Worm (Caenorhabditis elegans) whole organism, young adult: ENCODE measurements around the gene flp-25.
A peak's percentile ranks its signal among the peaks of the same experiment; 100 is the strongest.

Experiments
- B0019.2 ChIP-seq: fragments of 200-800 bp; sonication (Bioruptor generic); conservative IDR thresholded peaks from 2 replicates; pipeline ENCODE4 v1.3.6; 2022; ENCODE audit warnings: missing genetic modification reagents, missing genetic modification characterization, missing compliant biosample characterization
- B0035.1 ChIP-seq: sonication (generic microtip); optimal IDR thresholded peaks from 2 replicates; lab custom pipeline; 2016; ENCODE audit warnings: missing genetic modification characterization, mild to moderate bottlenecking, missing compliant biosample characterization, missing genotype, missing genetic modification reagents
- B0261.1 ChIP-seq: sonication (generic microtip); optimal IDR thresholded peaks from 2 replicates; lab custom pipeline; 2016; ENCODE audit warnings: mild to moderate bottlenecking, missing genetic modification characterization, moderate library complexity, missing compliant biosample characterization
- B0336.3 ChIP-seq: fragments of 200-800 bp; sonication (Bioruptor generic); IDR thresholded peaks from 2 replicates; pipeline ENCODE4 v1.3.6; 2022; ENCODE audit warnings: missing genetic modification characterization, missing compliant biosample characterization
- C06A6.2 ChIP-seq: fragments of 200-800 bp; sonication (Bioruptor generic); conservative IDR thresholded peaks from 2 replicates; pipeline ENCODE4 v1.3.6; 2022; ENCODE audit warnings: missing genetic modification characterization, missing compliant biosample characterization
- F10E7.11 ChIP-seq: sonication (generic microtip); optimal IDR thresholded peaks from 2 replicates; lab custom pipeline; 2017; ENCODE audit warnings: mild to moderate bottlenecking, missing genetic modification characterization, moderate library complexity, missing compliant biosample characterization
- F22D6.2 ChIP-seq: sonication (generic microtip); optimal IDR thresholded peaks from 2 replicates; lab custom pipeline; 2016; ENCODE audit warnings: mild to moderate bottlenecking, missing genetic modification characterization, missing compliant biosample characterization
- F37B4.10 ChIP-seq: fragments of 200-800 bp; sonication (Bioruptor generic); IDR thresholded peaks from 2 replicates; pipeline ENCODE4 v1.3.6; 2022; ENCODE audit warnings: missing genetic modification characterization, missing compliant biosample characterization
- F49E8.2 ChIP-seq: sonication (generic microtip); optimal IDR thresholded peaks from 3 replicates; lab custom pipeline; 2017; ENCODE audit warnings: missing genetic modification characterization, mild to moderate bottlenecking, missing compliant biosample characterization, antibody characterized with exemption, moderate library complexity; ENCODE audit not compliant: insufficient read depth
- K12H6.12 ChIP-seq: fragments of 200-800 bp; sonication (Bioruptor generic); optimal IDR thresholded peaks from 2 replicates; lab custom pipeline; 2018; ENCODE audit warnings: mild to moderate bottlenecking, missing genetic modification characterization, missing compliant biosample characterization
- T26A5.8 ChIP-seq: sonication (generic microtip); optimal IDR thresholded peaks from 2 replicates; lab custom pipeline; 2016; ENCODE audit warnings: missing genetic modification characterization, missing compliant biosample characterization
- Y95B8A.8 ChIP-seq: fragments of 200-800 bp; sonication (Bioruptor generic); IDR thresholded peaks from 2 replicates; pipeline ENCODE4 v1.3.6; 2022; ENCODE audit warnings: missing genetic modification reagents, missing genetic modification characterization, missing compliant biosample characterization
- aptf-2 ChIP-seq: fragments of 200-800 bp; sonication (Bioruptor generic); conservative IDR thresholded peaks from 2 replicates; pipeline ENCODE4 v1.3.6; 2022; ENCODE audit warnings: missing genetic modification reagents, missing genetic modification characterization, missing compliant biosample characterization
- attf-3 ChIP-seq: fragments of 200-800 bp; sonication (Bioruptor generic); conservative IDR thresholded peaks from 2 replicates; pipeline ENCODE4 v1.3.6; 2022; ENCODE audit warnings: missing genetic modification reagents, missing genetic modification characterization, missing compliant biosample characterization
- bed-1 ChIP-seq: fragments of 200-800 bp; sonication (Bioruptor generic); IDR thresholded peaks from 2 replicates; pipeline ENCODE4 v1.3.6; 2022; ENCODE audit warnings: missing genetic modification reagents, missing genetic modification characterization, missing compliant biosample characterization
- ccch-3 ChIP-seq: fragments of 200-800 bp; sonication (Bioruptor generic); optimal IDR thresholded peaks from 2 replicates; lab custom pipeline; 2018; ENCODE audit warnings: mild to moderate bottlenecking, missing genetic modification characterization, missing compliant biosample characterization
- cebp-1 ChIP-seq, 2 experiments: fragments of 200-800 bp in 1 of 2; sonication (Bioruptor generic) in 1 of 2; sonication (generic microtip) in 1 of 2; IDR thresholded peaks in 1 of 2; optimal IDR thresholded peaks in 1 of 2; 2 replicates each; pipeline versions ENCODE4 v1.3.6 to Lab custom; 2017 to 2022; ENCODE audit warnings: missing compliant biosample characterization in 2 of 2, missing genetic modification characterization in 2 of 2, mild to moderate bottlenecking in 1 of 2, missing genetic modification reagents in 1 of 2, moderate library complexity in 1 of 2
- cebp-2 ChIP-seq: fragments of 200-800 bp; sonication (Bioruptor generic); IDR thresholded peaks from 2 replicates; pipeline ENCODE4 v1.3.6; 2022; ENCODE audit warnings: missing genetic modification characterization, missing compliant biosample characterization
- ceh-27 ChIP-seq: fragments of 200-800 bp; sonication (Bioruptor generic); optimal IDR thresholded peaks from 2 replicates; lab custom pipeline; 2018; ENCODE audit warnings: mild to moderate bottlenecking, missing genetic modification characterization, moderate library complexity, missing compliant biosample characterization
- ceh-91 ChIP-seq: fragments of 200-800 bp; sonication (Bioruptor generic); IDR thresholded peaks from 2 replicates; pipeline ENCODE4 v1.3.6; 2022; ENCODE audit warnings: missing genetic modification reagents, missing genetic modification characterization, missing compliant biosample characterization
- chd-7 ChIP-seq: sonication (generic microtip); optimal IDR thresholded peaks from 2 replicates; lab custom pipeline; 2016; ENCODE audit warnings: mild to moderate bottlenecking, missing genetic modification characterization, moderate library complexity, missing compliant biosample characterization
- egrh-3 ChIP-seq: fragments of 200-800 bp; sonication (Bioruptor generic); IDR thresholded peaks from 2 replicates; pipeline ENCODE4 v1.3.6; 2022; ENCODE audit warnings: missing genetic modification reagents, missing genetic modification characterization, missing compliant biosample characterization
- ekl-4 ChIP-seq: fragments of 200-800 bp; sonication (Bioruptor generic); IDR thresholded peaks from 2 replicates; pipeline ENCODE4 v1.3.6; 2022; ENCODE audit warnings: missing genetic modification reagents, missing genetic modification characterization, missing compliant biosample characterization
- hmg-1.2 ChIP-seq: fragments of 200-800 bp; sonication (Bioruptor generic); IDR thresholded peaks from 2 replicates; pipeline ENCODE4 v1.3.6; 2022; ENCODE audit warnings: missing genetic modification reagents, missing genetic modification characterization, missing compliant biosample characterization
- hmg-20 ChIP-seq: fragments of 200-800 bp; sonication (Bioruptor generic); IDR thresholded peaks from 2 replicates; pipeline ENCODE4 v1.3.6; 2022; ENCODE audit warnings: missing genetic modification reagents, missing genetic modification characterization, missing compliant biosample characterization
- hrde-1 ChIP-seq: sonication (generic microtip); optimal IDR thresholded peaks from 2 replicates; lab custom pipeline; 2016; ENCODE audit warnings: missing genetic modification characterization, mild to moderate bottlenecking, missing compliant biosample characterization, moderate library complexity, missing genotype, missing genetic modification reagents, borderline replicate concordance
- hsf-1 ChIP-seq: fragments of 200-800 bp; sonication (Bioruptor generic); IDR thresholded peaks from 2 replicates; pipeline ENCODE4 v1.3.6; 2022; ENCODE audit warnings: missing genetic modification reagents, missing genetic modification characterization, missing compliant biosample characterization
- lin-54 ChIP-seq: fragments of 200-800 bp; sonication (Bioruptor generic); optimal IDR thresholded peaks from 2 replicates; lab custom pipeline; 2018; ENCODE audit warnings: mild to moderate bottlenecking, missing genetic modification characterization, missing compliant biosample characterization
- madf-10 ChIP-seq: sonication (generic microtip); optimal IDR thresholded peaks from 2 replicates; lab custom pipeline; 2016; ENCODE audit warnings: mild to moderate bottlenecking, missing genetic modification characterization, missing compliant biosample characterization
- madf-3 ChIP-seq: fragments of 200-800 bp; sonication (Bioruptor generic); IDR thresholded peaks from 2 replicates; pipeline ENCODE4 v1.3.6; 2022; ENCODE audit warnings: missing genetic modification reagents, missing genetic modification characterization, missing compliant biosample characterization
- mel-28 ChIP-seq: sonication (generic microtip); optimal IDR thresholded peaks from 2 replicates; lab custom pipeline; 2016; ENCODE audit warnings: borderline replicate concordance, mild to moderate bottlenecking, missing genetic modification characterization, missing compliant biosample characterization
- nhr-179 ChIP-seq: sonication (generic microtip); optimal IDR thresholded peaks from 2 replicates; lab custom pipeline; 2016; ENCODE audit warnings: mild to moderate bottlenecking, missing genetic modification characterization, missing compliant biosample characterization
- nhr-80 ChIP-seq: sonication (generic microtip); optimal IDR thresholded peaks from 2 replicates; lab custom pipeline; 2016; ENCODE audit warnings: missing genetic modification characterization, missing compliant biosample characterization
- nhr-90 ChIP-seq: sonication (generic microtip); optimal IDR thresholded peaks from 2 replicates; lab custom pipeline; 2016; ENCODE audit warnings: missing genotype, mild to moderate bottlenecking, missing genetic modification characterization, missing compliant biosample characterization
- rcor-1 ChIP-seq: fragments of 200-800 bp; sonication (Bioruptor generic); IDR thresholded peaks from 2 replicates; pipeline ENCODE4 v1.3.6; 2022; ENCODE audit warnings: missing genetic modification reagents, missing genetic modification characterization, missing compliant biosample characterization
- rec-8 ChIP-seq, 2 experiments: sonication (generic microtip); optimal IDR thresholded peaks; 2 replicates each; lab custom pipeline; 2016; ENCODE audit warnings: mild to moderate bottlenecking in 2 of 2, missing genetic modification characterization in 2 of 2, missing genetic modification reagents in 2 of 2, missing genotype in 2 of 2, missing biosample characterization in 1 of 2, missing compliant biosample characterization in 1 of 2, moderate library complexity in 1 of 2
- repo-1 ChIP-seq: sonication (generic microtip); optimal IDR thresholded peaks from 2 replicates; lab custom pipeline; 2017; ENCODE audit warnings: mild to moderate bottlenecking, missing genetic modification characterization, missing compliant biosample characterization
- sdz-38 ChIP-seq: sonication (generic microtip); optimal IDR thresholded peaks from 2 replicates; lab custom pipeline; 2016; ENCODE audit warnings: missing genotype, missing genetic modification characterization, missing compliant biosample characterization
- tbp1 ChIP-seq: fragments of 200-800 bp; sonication (Bioruptor generic); optimal IDR thresholded peaks from 2 replicates; lab custom pipeline; 2018; ENCODE audit warnings: mild to moderate bottlenecking, missing genetic modification characterization, missing compliant biosample characterization
- tlf-1 ChIP-seq: fragments of 200-800 bp; sonication (Bioruptor generic); optimal IDR thresholded peaks from 2 replicates; lab custom pipeline; 2018; ENCODE audit warnings: mild to moderate bottlenecking, missing genetic modification characterization, missing compliant biosample characterization
- zfh-2 ChIP-seq: fragments of 200-800 bp; sonication (Bioruptor generic); conservative IDR thresholded peaks from 2 replicates; pipeline ENCODE4 v1.3.6; 2022; ENCODE audit warnings: missing genetic modification reagents, missing genetic modification characterization, missing compliant biosample characterization
- ztf-18 ChIP-seq: sonication (generic microtip); optimal IDR thresholded peaks from 2 replicates; lab custom pipeline; 2016; ENCODE audit warnings: missing genotype, mild to moderate bottlenecking, missing genetic modification characterization, missing compliant biosample characterization
- ztf-22 ChIP-seq: fragments of 200-800 bp; sonication (Bioruptor generic); optimal IDR thresholded peaks from 2 replicates; lab custom pipeline; 2018; ENCODE audit warnings: mild to moderate bottlenecking, missing genetic modification characterization, moderate library complexity, missing compliant biosample characterization
- ztf-25 ChIP-seq: fragments of 200-800 bp; sonication (Bioruptor generic); IDR thresholded peaks from 2 replicates; pipeline ENCODE4 v1.3.6; 2022; ENCODE audit warnings: missing genetic modification reagents, missing genetic modification characterization, missing compliant biosample characterization
- ztf-28 ChIP-seq: fragments of 200-800 bp; sonication (Bioruptor generic); IDR thresholded peaks from 2 replicates; pipeline ENCODE4 v1.3.6; 2022; ENCODE audit warnings: missing genetic modification reagents, missing genetic modification characterization, missing compliant biosample characterization

Gene flp-25

ce11 chrIII:9322010-9322409 lies 39.3 kb upstream of the flp-25 start, which contains the start of gene cpb-1:
cpb-1 (plus strand) TSS chrIII:9322310.
- no peak for TF ChIP-seq ekl-4 (GFP tag; lab: Robert Waterston, UW)
- no peak for TF ChIP-seq repo-1 (tag; lab: Kevin White, UChicago)
- no peak for TF ChIP-seq hmg-20
- TF ChIP-seq ztf-18: no peak
- no peak for TF ChIP-seq hmg-1.2 (GFP tag; lab: Robert Waterston, UW)
- TF ChIP-seq F37B4.10 (GFP tag; lab: Robert Waterston, UW): no peak
- no peak for TF ChIP-seq B0019.2
- TF ChIP-seq F22D6.2: no peak
- no peak for TF ChIP-seq T26A5.8 (tag; lab: Kevin White, UChicago)
- TF ChIP-seq cebp-1 (GFP tag; IDR thresholded peaks at IDR 0.05; lab: Robert Waterston, UW): no peak
- TF ChIP-seq cebp-1 (tag; optimal IDR thresholded peaks at IDR 0.05; lab: Kevin White, UChicago): no peak
- no peak for TF ChIP-seq egrh-3
- no peak for TF ChIP-seq ceh-91 (GFP tag; lab: Robert Waterston, UW)
- TF ChIP-seq rec-8 (tag; optimal IDR thresholded peaks at IDR 0.05; lab: Kevin White, UChicago): no peak
- TF ChIP-seq ccch-3: no peak
- no peak for TF ChIP-seq chd-7 (tag; lab: Kevin White, UChicago)
- TF ChIP-seq cebp-2 (GFP tag; lab: Robert Waterston, UW): no peak
- TF ChIP-seq madf-10: no peak
- no peak for TF ChIP-seq zfh-2

DNA sequence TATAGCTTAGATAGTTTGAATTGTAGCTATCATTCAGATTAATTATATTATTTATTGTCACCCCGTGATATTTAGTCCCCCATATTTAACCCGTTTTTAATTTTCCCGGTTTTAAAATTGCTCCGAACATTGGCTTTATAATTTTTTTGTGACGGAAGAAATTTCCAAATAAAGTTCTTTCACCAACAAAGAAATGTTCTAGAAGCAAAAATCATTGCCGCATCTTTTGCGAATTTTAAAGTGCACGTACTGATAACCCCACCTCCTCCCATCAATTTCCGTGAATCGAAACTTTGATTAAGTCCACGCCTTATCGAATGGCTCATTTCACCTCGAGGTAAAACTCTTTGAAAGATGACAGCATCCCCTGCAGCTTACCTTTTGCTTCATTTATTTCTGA lies 36.6 kb upstream of the flp-25 start, which contains the start of gene C40H1.7:
Gene C40H1.7 (plus strand): TSS at position 301 of the 400 bp plus-strand sequence.
- TF ChIP-seq ztf-25 (GFP tag; lab: Robert Waterston, UW) (no peak), nhr-80 (tag; lab: Kevin White, UChicago) (peak; percentile 38)

DNA sequence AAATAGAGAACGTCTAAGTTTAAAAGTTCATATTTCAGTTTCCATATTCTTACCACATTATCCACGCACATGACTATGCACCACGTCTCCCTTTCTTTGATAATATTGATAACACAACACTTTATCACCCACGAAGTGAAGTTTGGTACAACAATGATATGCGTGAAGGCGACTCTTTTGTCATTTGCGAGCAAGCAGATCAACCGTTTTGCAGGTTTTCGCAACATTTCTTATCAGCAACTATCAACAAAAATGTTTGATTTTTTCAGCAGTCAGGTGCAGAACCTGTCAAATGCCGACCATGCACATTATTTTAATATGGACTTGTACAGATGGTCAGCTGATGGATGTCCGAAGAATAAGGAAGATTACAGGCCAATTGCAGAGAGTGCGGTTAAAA lies 34.8 kb upstream of the flp-25 start:
- no peak; the same call in 1 of the 2 replicates for TF ChIP-seq cebp-1 (GFP tag; IDR thresholded peaks at IDR 0.05; lab: Robert Waterston, UW)
- TF ChIP-seq cebp-1 (tag; optimal IDR thresholded peaks at IDR 0.05; lab: Kevin White, UChicago): no peak
- TF ChIP-seq tbp1 (GFP tag; lab: Kevin White, UChicago): peak; percentile 22
- TF ChIP-seq attf-3 (GFP tag; lab: Robert Waterston, UW): no peak
- TF ChIP-seq mel-28: no peak
- TF ChIP-seq zfh-2: no peak
- no peak for TF ChIP-seq ccch-3
- no peak for TF ChIP-seq B0035.1
- TF ChIP-seq sdz-38 (tag; lab: Kevin White, UChicago): no peak
- no peak for TF ChIP-seq F10E7.11 (tag; lab: Kevin White, UChicago)
- no peak for TF ChIP-seq aptf-2
- TF ChIP-seq C06A6.2 (GFP tag; lab: Robert Waterston, UW): no peak
- TF ChIP-seq B0019.2: no peak
- no peak for TF ChIP-seq hsf-1
- TF ChIP-seq chd-7 (tag; lab: Kevin White, UChicago): no peak
- no peak for TF ChIP-seq ztf-28
- TF ChIP-seq F49E8.2 (tag; lab: Kevin White, UChicago): no peak
- TF ChIP-seq cebp-2 (GFP tag; lab: Robert Waterston, UW): no peak
- no peak for TF ChIP-seq ceh-27 (GFP tag; lab: Kevin White, UChicago)
- TF ChIP-seq Y95B8A.8 (GFP tag; lab: Robert Waterston, UW): no peak
- TF ChIP-seq K12H6.12 (tag; lab: Kevin White, UChicago): no peak
- TF ChIP-seq B0261.1 (tag; lab: Kevin White, UChicago): no peak
- TF ChIP-seq bed-1: no peak
- TF ChIP-seq ekl-4 (GFP tag; lab: Robert Waterston, UW): no peak
- TF ChIP-seq hrde-1 (tag; lab: Kevin White, UChicago): no peak
- TF ChIP-seq lin-54: no peak
- no peak for TF ChIP-seq nhr-90 (tag; lab: Kevin White, UChicago)
- no peak for TF ChIP-seq B0336.3 (GFP tag; lab: Robert Waterston, UW)
- no peak for TF ChIP-seq madf-3 (GFP tag; lab: Robert Waterston, UW)
- TF ChIP-seq rcor-1 (GFP tag; lab: Robert Waterston, UW): no peak
- peak; percentile 47 for TF ChIP-seq ztf-22
- no peak for TF ChIP-seq nhr-179 (tag; lab: Kevin White, UChicago)
- no peak for TF ChIP-seq tlf-1
